Fruit fly (Drosophila melanogaster) whole organism, embryonic: ENCODE measurements around the gene stwl.
A peak's percentile ranks its signal among the peaks of the same experiment; 100 is the strongest.

Experiments used
- Asciz ChIP-seq: fragments of 200-800 bp; sonication (Bioruptor generic); optimal IDR thresholded peaks from 2 replicates; lab custom pipeline; 2017; ENCODE audit warnings: missing biosample characterization, mild to moderate bottlenecking, missing genetic modification characterization, missing genetic modification reagents
- Atf6 ChIP-seq: fragments of 200-800 bp; sonication (Bioruptor generic); IDR thresholded peaks from 2 replicates; pipeline ENCODE4 v1.3.6; 2022; ENCODE audit warnings: missing biosample characterization, missing genetic modification characterization
- Bteb2 ChIP-seq: fragments of 200-800 bp; sonication (Bioruptor generic); optimal IDR thresholded peaks from 2 replicates; lab custom pipeline; 2016; ENCODE audit warnings: missing biosample characterization, missing genetic modification characterization
- CG10366 ChIP-seq: fragments of 200-800 bp; sonication (Bioruptor generic); IDR thresholded peaks from 2 replicates; pipeline ENCODE4 v1.3.6; 2022; ENCODE audit warnings: missing biosample characterization, missing genetic modification characterization
- CG14014 ChIP-seq: fragments of 200-800 bp; sonication (Bioruptor generic); IDR thresholded peaks from 2 replicates; pipeline ENCODE4 v1.3.6; 2022; ENCODE audit warnings: missing biosample characterization, missing genetic modification characterization
- CG16863 ChIP-seq: fragments of 200-800 bp; sonication (Bioruptor generic); optimal IDR thresholded peaks from 3 replicates; lab custom pipeline; 2016; ENCODE audit warnings: missing biosample characterization, missing genetic modification characterization
- CG17829 ChIP-seq: fragments of 200-800 bp; optimal IDR thresholded peaks from 2 replicates; lab custom pipeline; 2019; ENCODE audit warnings: missing biosample characterization, mild to moderate bottlenecking, missing genetic modification characterization, moderate library complexity
- CG17912 ChIP-seq: fragments of 200-800 bp; sonication (Bioruptor generic); optimal IDR thresholded peaks from 2 replicates; lab custom pipeline; 2018; ENCODE audit warnings: missing biosample characterization, mild to moderate bottlenecking, missing genetic modification characterization
- CG18011 ChIP-seq: fragments of 200-800 bp; sonication (Bioruptor generic); optimal IDR thresholded peaks from 2 replicates; lab custom pipeline; 2017; ENCODE audit warnings: missing biosample characterization, missing genetic modification characterization, mild to moderate bottlenecking, moderate library complexity, missing genotype
- CG18476 ChIP-seq: fragments of 200-800 bp; sonication (Bioruptor generic); optimal IDR thresholded peaks from 2 replicates; lab custom pipeline; 2016; ENCODE audit warnings: missing biosample characterization, mild to moderate bottlenecking, missing genetic modification characterization
- CG18764 ChIP-seq: fragments of 200-800 bp; sonication (Bioruptor generic); optimal IDR thresholded peaks from 3 replicates; lab custom pipeline; 2016; ENCODE audit warnings: missing biosample characterization, missing genetic modification characterization
- CG6272 ChIP-seq: fragments of 200-800 bp; sonication (Bioruptor generic); IDR thresholded peaks from 2 replicates; pipeline ENCODE4 v1.3.6; 2022; ENCODE audit warnings: missing biosample characterization, missing genetic modification characterization
- CG6813 ChIP-seq: fragments of 200-800 bp; sonication (Bioruptor generic); optimal IDR thresholded peaks from 2 replicates; lab custom pipeline; 2017; ENCODE audit warnings: missing biosample characterization, missing genetic modification characterization, mild to moderate bottlenecking, moderate library complexity, missing genetic modification reagents
- CG8290 ChIP-seq, 3 experiments: fragments of 200-800 bp; sonication (Bioruptor generic); optimal IDR thresholded peaks; 2 replicates each; lab custom pipeline; 2016 to 2019; ENCODE audit warnings: missing biosample characterization in 3 of 3, missing genetic modification characterization in 3 of 3, mild to moderate bottlenecking in 2 of 3, moderate library complexity in 1 of 3
- CG8478 ChIP-seq: fragments of >200 bp; optimal IDR thresholded peaks from 2 replicates; lab custom pipeline; 2018
- CG8944 ChIP-seq: fragments of 200-800 bp; sonication (Bioruptor generic); optimal IDR thresholded peaks from 3 replicates; lab custom pipeline; 2016; ENCODE audit warnings: missing biosample characterization, missing genetic modification characterization
- Dfd ChIP-seq, 2 experiments: fragments of >200 bp; optimal IDR thresholded peaks; 2 replicates each; lab custom pipeline; 2017; ENCODE audit warnings: missing biosample characterization in 2 of 2, missing genetic modification characterization in 2 of 2
- Dll ChIP-seq: fragments of 200-800 bp; sonication (Bioruptor generic); IDR thresholded peaks from 4 replicates; pipeline ENCODE4 v1.3.6; 2022; ENCODE audit warnings: missing biosample characterization, missing genetic modification characterization; ENCODE audit not compliant: partially characterized antibody
- Fer2 ChIP-seq: fragments of 200-800 bp; sonication (Bioruptor generic); optimal IDR thresholded peaks from 2 replicates; lab custom pipeline; 2018; ENCODE audit warnings: missing biosample characterization, mild to moderate bottlenecking, missing genetic modification characterization, moderate library complexity
- Hand ChIP-seq: fragments of 200-800 bp; sonication (Bioruptor generic); optimal IDR thresholded peaks from 2 replicates; lab custom pipeline; 2017; ENCODE audit warnings: mild to moderate bottlenecking, missing biosample characterization, missing genetic modification reagents, missing genetic modification characterization
- Hr51 ChIP-seq, 2 experiments: fragments of 200-800 bp; sonication (Bioruptor generic); optimal IDR thresholded peaks; 2 replicates in 1 of 2; 3 replicates in 1 of 2; lab custom pipeline; 2016 to 2018; ENCODE audit warnings: missing biosample characterization in 2 of 2, missing genetic modification characterization in 2 of 2, mild to moderate bottlenecking in 1 of 2, moderate library complexity in 1 of 2
- Mad ChIP-seq: fragments of 200-800 bp; sonication (Bioruptor generic); optimal IDR thresholded peaks from 2 replicates; lab custom pipeline; 2016; ENCODE audit warnings: missing biosample characterization, missing genetic modification characterization
- Meics ChIP-seq: fragments of 200-800 bp; sonication (Bioruptor generic); optimal IDR thresholded peaks from 2 replicates; lab custom pipeline; 2017; ENCODE audit warnings: missing biosample characterization, mild to moderate bottlenecking, missing genetic modification characterization
- Mes4 ChIP-seq: fragments of 200-800 bp; sonication (Bioruptor generic); optimal IDR thresholded peaks from 2 replicates; lab custom pipeline; 2016; ENCODE audit warnings: missing biosample characterization, missing genetic modification characterization
- Nf-YB ChIP-seq: fragments of 200-800 bp; sonication (Bioruptor generic); optimal IDR thresholded peaks from 3 replicates; lab custom pipeline; 2019; ENCODE audit warnings: missing biosample characterization, mild to moderate bottlenecking, missing genetic modification characterization, moderate library complexity
- Oaz ChIP-seq: fragments of 200-800 bp; sonication (Bioruptor generic); IDR thresholded peaks from 2 replicates; pipeline ENCODE4 v1.3.6; 2022; ENCODE audit warnings: missing biosample characterization, missing genetic modification characterization
- Oli ChIP-seq: fragments of 200-800 bp; sonication (Bioruptor generic); optimal IDR thresholded peaks from 2 replicates; lab custom pipeline; 2018; ENCODE audit warnings: missing biosample characterization, mild to moderate bottlenecking, missing genetic modification characterization, moderate library complexity
- Ravus ChIP-seq: fragments of 200-800 bp; sonication (Bioruptor generic); IDR thresholded peaks from 2 replicates; pipeline ENCODE4 v1.3.6; 2022; ENCODE audit warnings: missing biosample characterization, missing genetic modification characterization
- Scr ChIP-seq: fragments of 200-800 bp; sonication (Bioruptor generic); IDR thresholded peaks from 2 replicates; pipeline ENCODE4 v1.3.6; 2022; ENCODE audit warnings: missing biosample characterization, missing genetic modification characterization; ENCODE audit not compliant: partially characterized antibody
- Ssrp ChIP-seq: fragments of 200-800 bp; sonication (Bioruptor generic); optimal IDR thresholded peaks from 2 replicates; lab custom pipeline; 2018; ENCODE audit warnings: missing biosample characterization, mild to moderate bottlenecking, missing genetic modification characterization, moderate library complexity
- Trl ChIP-seq, 3 experiments: fragments of >200 bp in 2 of 3; fragments of 200-800 bp in 1 of 3; sonication (Bioruptor generic) in 1 of 3; optimal IDR thresholded peaks; 2 replicates in 1 of 3; 3 replicates in 2 of 3; lab custom pipeline; 2016 to 2017; ENCODE audit warnings: missing biosample characterization in 1 of 3, missing genetic modification characterization in 1 of 3
- croc ChIP-seq: fragments of 200-800 bp; sonication (Bioruptor generic); conservative IDR thresholded peaks from 3 replicates; pipeline ENCODE4 v1.3.6; 2022; ENCODE audit warnings: missing biosample characterization, missing genetic modification characterization
- crol ChIP-seq: fragments of 200-800 bp; sonication (Bioruptor generic); IDR thresholded peaks from 2 replicates; pipeline ENCODE4 v1.3.6; 2022; ENCODE audit warnings: missing biosample characterization, missing genetic modification characterization
- esg ChIP-seq: fragments of 200-800 bp; sonication (Bioruptor generic); conservative IDR thresholded peaks from 2 replicates; pipeline ENCODE4 v1.3.6; 2022; ENCODE audit warnings: missing biosample characterization, missing genetic modification characterization
- ewg ChIP-seq: fragments of 200-800 bp; sonication (Bioruptor generic); optimal IDR thresholded peaks from 3 replicates; lab custom pipeline; 2017; ENCODE audit warnings: mild to moderate bottlenecking, missing biosample characterization, missing genetic modification reagents, missing genetic modification characterization
- gro ChIP-seq: fragments of 200-800 bp; sonication (Bioruptor generic); optimal IDR thresholded peaks from 2 replicates; lab custom pipeline; 2016; ENCODE audit warnings: missing biosample characterization, missing genetic modification characterization
- h ChIP-seq: fragments of >200 bp; optimal IDR thresholded peaks from 2 replicates; lab custom pipeline; 2017
- lbe ChIP-seq: fragments of 200-800 bp; sonication (Bioruptor generic); optimal IDR thresholded peaks from 2 replicates; lab custom pipeline; 2016; ENCODE audit warnings: missing biosample characterization, mild to moderate bottlenecking, missing genetic modification characterization
- lov ChIP-seq, 2 experiments: fragments of 200-800 bp in 1 of 2; fragments of >200 bp in 1 of 2; sonication (Bioruptor generic) in 1 of 2; IDR thresholded peaks in 1 of 2; optimal IDR thresholded peaks in 1 of 2; 2 replicates in 1 of 2; 3 replicates in 1 of 2; pipeline versions ENCODE4 v1.3.6 to Lab custom; 2017 to 2022; ENCODE audit warnings: missing biosample characterization in 1 of 2, missing genetic modification characterization in 1 of 2
- maf-S ChIP-seq: fragments of 200-800 bp; sonication (Bioruptor generic); optimal IDR thresholded peaks from 2 replicates; lab custom pipeline; 2016; ENCODE audit warnings: missing biosample characterization, missing genetic modification characterization
- nerfin-2 ChIP-seq: fragments of 200-800 bp; sonication (Bioruptor generic); IDR thresholded peaks from 2 replicates; pipeline ENCODE4 v1.3.6; 2022; ENCODE audit warnings: missing biosample characterization, missing genetic modification characterization; ENCODE audit not compliant: partially characterized antibody
- pb ChIP-seq: fragments of 200-800 bp; sonication (Bioruptor generic); optimal IDR thresholded peaks from 3 replicates; lab custom pipeline; 2016; ENCODE audit warnings: missing biosample characterization, missing genetic modification characterization
- pfk ChIP-seq: fragments of 200-800 bp; sonication (Bioruptor generic); optimal IDR thresholded peaks from 2 replicates; lab custom pipeline; 2018; ENCODE audit warnings: missing biosample characterization, mild to moderate bottlenecking, missing genetic modification characterization, moderate library complexity
- sim ChIP-seq: fragments of 200-800 bp; sonication (Bioruptor generic); IDR thresholded peaks from 2 replicates; pipeline ENCODE4 v1.3.6; 2022; ENCODE audit warnings: missing biosample characterization, missing genetic modification characterization
- so ChIP-seq: fragments of 200-800 bp; sonication (Bioruptor generic); IDR thresholded peaks from 3 replicates; pipeline ENCODE4 v1.3.6; 2022; ENCODE audit warnings: missing biosample characterization, missing genetic modification characterization
- sqz ChIP-seq: fragments of 200-800 bp; sonication (Bioruptor generic); optimal IDR thresholded peaks from 3 replicates; lab custom pipeline; 2018; ENCODE audit warnings: missing biosample characterization, mild to moderate bottlenecking, missing genetic modification characterization
- stwl ChIP-seq: fragments of 200-800 bp; sonication (Bioruptor generic); optimal IDR thresholded peaks from 3 replicates; lab custom pipeline; 2018; ENCODE audit warnings: missing biosample characterization, mild to moderate bottlenecking, missing genetic modification characterization, moderate library complexity
- twi ChIP-seq: fragments of 200-800 bp; optimal IDR thresholded peaks from 2 replicates; lab custom pipeline; 2019; ENCODE audit warnings: missing biosample characterization, mild to moderate bottlenecking, missing genetic modification characterization, moderate library complexity
- z ChIP-seq: fragments of 200-800 bp; sonication (Bioruptor generic); IDR thresholded peaks from 3 replicates; pipeline ENCODE4 v1.3.6; 2022; ENCODE audit warnings: missing biosample characterization, missing genetic modification characterization

Gene stwl

DNA sequence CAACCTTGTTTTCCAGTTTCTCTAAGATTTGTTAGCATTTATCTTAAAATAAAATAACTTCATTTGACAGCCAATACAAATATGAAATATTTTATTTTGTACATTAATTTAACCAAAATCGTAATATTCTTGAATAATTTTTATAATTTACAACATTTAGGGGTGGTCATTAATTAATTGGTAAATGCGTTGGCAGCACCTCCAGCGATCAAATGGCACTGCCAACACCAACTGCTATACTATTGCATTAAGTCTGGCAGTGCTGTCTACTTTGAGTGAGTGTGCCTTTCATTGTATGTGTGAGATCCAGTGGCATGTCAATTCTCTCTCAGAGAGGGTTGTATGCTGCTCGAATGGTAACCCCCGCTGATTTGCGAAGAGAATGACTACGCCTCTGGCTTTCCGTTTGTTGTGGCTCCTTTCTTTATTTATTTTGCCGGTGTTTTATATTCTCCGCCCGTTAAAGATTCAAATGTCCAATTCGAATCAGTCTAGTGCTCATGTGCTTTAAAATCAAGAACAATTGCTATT is 472 bp upstream of the stwl start, which contains the start of gene CG3919 (continued):
- TF ChIP-seq CG18764 (GFP tag; lab: Kevin White, UChicago) (no peak), Asciz (GFP tag; lab: Kevin White, UChicago) (peak; percentile 42), pfk (no peak), so (GFP tag; lab: Robert Waterston, UW) (no peak), CG17912 (GFP tag; lab: Kevin White, UChicago) (no peak), h (lab: Kevin White, UChicago) (no peak), twi (tag; lab: Kevin White, UChicago) (peak; percentile 34), croc (GFP tag; lab: Robert Waterston, UW) (peak; percentile 42; the same call in 1 of the 3 replicates), lov (optimal IDR thresholded peaks at IDR 0.05; lab: Kevin White, UChicago) (no peak), lov (GFP tag; IDR thresholded peaks at IDR 0.05; lab: Robert Waterston, UW) (peak; percentile 36; the same call in 1 of the 3 replicates), Bteb2 (no peak), Fer2 (tag; lab: Kevin White, UChicago) (no peak), Mad (no peak), esg (GFP tag; lab: Robert Waterston, UW) (peak; percentile 35; the same call in 1 of the 2 replicates), stwl (tag; lab: Kevin White, UChicago) (peak; percentile 99), CG16863 (GFP tag; lab: Kevin White, UChicago) (peak; percentile 50), Ssrp (tag; lab: Kevin White, UChicago) (peak; percentile 73), Atf6 (no peak), gro (GFP tag; lab: Kevin White, UChicago) (peak; percentile 24), z (peak; percentile 91), Hand (no peak), Mes4 (peak; percentile 68), sqz (GFP tag; lab: Kevin White, UChicago) (no peak), Trl (optimal IDR thresholded peaks at IDR 0.05; lab: Kevin White, UChicago) (peak; percentile 67 to 85), Trl (GFP tag; optimal IDR thresholded peaks at IDR 0.05; lab: Kevin White, UChicago) (peak; percentile 83), Nf-YB (GFP tag; lab: Kevin White, UChicago) (no peak), ewg (peak; percentile 6), CG14014 (GFP tag; lab: Robert Waterston, UW) (peak; percentile 50; the same call in 1 of the 2 replicates), CG8290 (GFP tag; optimal IDR thresholded peaks at IDR 0.05; lab: Kevin White, UChicago) (peak; percentile 39), CG8290 (tag; optimal IDR thresholded peaks at IDR 0.05; lab: Kevin White, UChicago) (peak; percentile 67 to 91), CG8478 (lab: Kevin White, UChicago) (no peak), Meics (GFP tag; lab: Kevin White, UChicago) (peak; percentile 57), CG18011 (GFP tag; lab: Kevin White, UChicago) (peak; percentile 19), Hr51 (GFP tag; optimal IDR thresholded peaks at IDR 0.05; lab: Kevin White, UChicago) (peak in 1 of 2 experiments; percentile 68), Dll (no peak), Dfd (GFP tag; optimal IDR thresholded peaks at IDR 0.05; lab: Kevin White, UChicago) (no peak), sim (GFP tag; lab: Robert Waterston, UW) (no peak), nerfin-2 (GFP tag; lab: Robert Waterston, UW) (no peak), CG8944 (peak; percentile 55), CG6813 (GFP tag; lab: Kevin White, UChicago) (peak; percentile 26), crol (GFP tag; lab: Robert Waterston, UW) (no peak), CG10366 (GFP tag; lab: Robert Waterston, UW) (peak; percentile 16; the same call in 1 of the 2 replicates), lbe (peak; percentile 36), CG6272 (no peak), CG17829 (peak; percentile 61), CG18476 (GFP tag; lab: Kevin White, UChicago) (peak; percentile 65), Scr (GFP tag; lab: Robert Waterston, UW) (no peak), Ravus (GFP tag; lab: Robert Waterston, UW) (no peak; the same call in 1 of the 2 replicates), Oaz (GFP tag; lab: Robert Waterston, UW) (no peak), pb (GFP tag; lab: Kevin White, UChicago) (peak; percentile 79), Oli (tag; lab: Kevin White, UChicago) (peak; percentile 59), maf-S (GFP tag; lab: Kevin White, UChicago) (no peak)
